Fruit fly (Drosophila melanogaster) whole organism, adult: ENCODE results near the gene CG10132.

Experiments used
- CG11617 ChIP-seq: fragments of 200-800 bp; sonication (Bioruptor generic); optimal IDR thresholded peaks from 2 replicates; lab custom pipeline; 2017; ENCODE audit warnings: mild to moderate bottlenecking, missing biosample characterization, missing genetic modification reagents, missing genetic modification characterization
- CG12768 ChIP-seq: fragments of 200-800 bp; sonication (Bioruptor generic); optimal IDR thresholded peaks from 2 replicates; lab custom pipeline; 2017; ENCODE audit warnings: missing biosample characterization, missing genetic modification characterization, mild to moderate bottlenecking, moderate library complexity, missing genetic modification reagents
- CG14711 ChIP-seq: fragments of 200-800 bp; sonication (Bioruptor generic); optimal IDR thresholded peaks from 2 replicates; lab custom pipeline; 2018; ENCODE audit warnings: missing biosample characterization, mild to moderate bottlenecking, missing genetic modification characterization, moderate library complexity
- CG33017 ChIP-seq: fragments of 200-800 bp; sonication (Bioruptor generic); optimal IDR thresholded peaks from 2 replicates; lab custom pipeline; 2018; ENCODE audit warnings: missing biosample characterization, mild to moderate bottlenecking, missing genetic modification characterization, moderate library complexity
- CG5204 ChIP-seq: fragments of 200-800 bp; sonication (Bioruptor generic); optimal IDR thresholded peaks from 2 replicates; lab custom pipeline; 2016; ENCODE audit warnings: missing biosample characterization, missing genetic modification characterization
- CG7101 ChIP-seq: fragments of 200-800 bp; sonication (Bioruptor generic); optimal IDR thresholded peaks from 2 replicates; lab custom pipeline; 2018; ENCODE audit warnings: missing biosample characterization, mild to moderate bottlenecking, missing genetic modification characterization, moderate library complexity
- Crg-1 ChIP-seq: fragments of 200-800 bp; sonication (Bioruptor generic); optimal IDR thresholded peaks from 2 replicates; lab custom pipeline; 2016; ENCODE audit warnings: missing biosample characterization, missing genetic modification characterization
- Mnt ChIP-seq: fragments of 200-800 bp; sonication (Bioruptor generic); optimal IDR thresholded peaks from 2 replicates; lab custom pipeline; 2016; ENCODE audit warnings: missing biosample characterization, mild to moderate bottlenecking, missing genetic modification characterization
- bab1 ChIP-seq: fragments of 200-800 bp; sonication (Bioruptor generic); optimal IDR thresholded peaks from 3 replicates; lab custom pipeline; 2019; ENCODE audit warnings: missing biosample characterization, mild to moderate bottlenecking, missing genetic modification characterization, moderate library complexity
- cic ChIP-seq: fragments of 200-800 bp; sonication (Bioruptor generic); optimal IDR thresholded peaks from 2 replicates; lab custom pipeline; 2017; ENCODE audit warnings: missing biosample characterization, mild to moderate bottlenecking, missing genetic modification characterization, moderate library complexity
- kay ChIP-seq: fragments of 200-800 bp; sonication (Bioruptor generic); peaks from one replicate; lab custom pipeline; 2016; ENCODE audit warnings: missing biosample characterization, missing genetic modification characterization, borderline replicate concordance
- ovo ChIP-seq: fragments of 200-800 bp; sonication (Bioruptor generic); optimal IDR thresholded peaks from 2 replicates; lab custom pipeline; 2016; ENCODE audit warnings: missing biosample characterization, missing genetic modification characterization
- pad ChIP-seq: fragments of 200-800 bp; sonication (Bioruptor generic); optimal IDR thresholded peaks from 3 replicates; lab custom pipeline; 2017; ENCODE audit warnings: missing biosample characterization, missing genetic modification characterization, mild to moderate bottlenecking, moderate library complexity, missing genetic modification reagents
- toe ChIP-seq: fragments of 200-800 bp; sonication (Bioruptor generic); optimal IDR thresholded peaks from 2 replicates; lab custom pipeline; 2016; ENCODE audit warnings: missing biosample characterization, missing genetic modification characterization

DNA sequence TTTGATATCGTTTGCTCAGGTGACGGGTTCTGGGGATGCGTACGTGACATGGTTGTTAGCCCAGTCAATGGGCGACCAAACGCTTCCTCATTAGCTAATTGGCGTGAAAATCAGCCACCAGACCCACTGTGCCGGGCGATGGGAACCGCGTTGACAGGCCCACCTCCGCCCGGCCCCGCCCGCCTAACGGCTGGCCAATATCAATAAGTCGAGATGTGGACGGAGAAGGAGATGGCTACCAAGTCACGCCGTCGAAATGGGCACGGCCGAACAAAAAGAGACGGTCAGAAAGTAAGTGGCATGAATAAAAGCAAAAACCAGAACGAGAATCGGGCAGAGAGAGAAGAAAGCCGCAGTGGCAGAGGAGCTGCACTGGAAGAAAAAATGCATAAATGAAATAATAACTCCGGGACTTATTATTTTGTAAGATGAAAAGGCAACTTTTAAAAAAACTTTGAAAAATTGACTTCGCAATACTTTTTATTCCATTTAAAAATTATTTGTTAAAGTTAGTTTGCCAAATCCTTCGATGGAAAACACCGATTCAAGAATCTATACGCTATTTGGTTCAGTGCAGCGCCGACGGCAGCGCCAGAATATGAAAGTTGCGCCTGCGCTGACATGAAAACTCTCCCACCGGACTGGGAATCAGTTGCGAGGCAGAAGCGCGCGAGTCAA lies 19.3 kb downstream of the CG10132 start, which contains the start of gene CG13082:
- TF ChIP-seq bab1 (GFP tag; lab: Kevin White, UChicago) = no peak
- TF ChIP-seq CG11617 (GFP tag; lab: Kevin White, UChicago) = no peak
- no peak for TF ChIP-seq kay
- TF ChIP-seq cic (GFP tag; lab: Kevin White, UChicago) = no peak
- TF ChIP-seq ovo (GFP tag; lab: Kevin White, UChicago) = no peak
- no peak for TF ChIP-seq CG14711 (tag; lab: Kevin White, UChicago)
- no peak for TF ChIP-seq toe (GFP tag; lab: Kevin White, UChicago)
- no peak for TF ChIP-seq CG12768 (GFP tag; lab: Kevin White, UChicago)
- no peak for TF ChIP-seq CG5204
- no peak for TF ChIP-seq pad (GFP tag; lab: Kevin White, UChicago)
- no peak for TF ChIP-seq CG7101
- TF ChIP-seq Mnt (GFP tag; lab: Kevin White, UChicago) = no peak
- no peak for TF ChIP-seq CG33017 (tag; lab: Kevin White, UChicago)
- TF ChIP-seq Crg-1 (GFP tag; lab: Kevin White, UChicago) = no peak
